Worm (Caenorhabditis elegans) whole organism, early embryonic: Measurements from ENCODE around the gene K08D9.2.

Source experiments
- F13C5.2 ChIP-seq: sonication (generic microtip); optimal IDR thresholded peaks from 2 replicates; lab custom pipeline; 2017; ENCODE audit warnings: mild to moderate bottlenecking, missing genetic modification characterization, inconsistent platforms, missing compliant biosample characterization
- ama-1 ChIP-seq: fragments of 150-350 bp; optimal IDR thresholded peaks from 2 replicates; lab custom pipeline; 2014
- ceh-36 ChIP-seq: sonication (generic microtip); optimal IDR thresholded peaks from 2 replicates; lab custom pipeline; 2016; ENCODE audit warnings: missing genetic modification characterization, inconsistent platforms, missing compliant biosample characterization
- hmg-4 ChIP-seq: fragments of 200-800 bp; sonication (Bioruptor generic); optimal IDR thresholded peaks from 2 replicates; lab custom pipeline; 2018; ENCODE audit warnings: mild to moderate bottlenecking, missing genetic modification characterization, missing compliant biosample characterization
- hnd-1 ChIP-seq: sonication (generic microtip); optimal IDR thresholded peaks from 2 replicates; lab custom pipeline; 2016; ENCODE audit warnings: missing genetic modification characterization, missing compliant biosample characterization
- sea-1 ChIP-seq: fragments of 200-800 bp; sonication (Bioruptor generic); conservative IDR thresholded peaks from 2 replicates; pipeline ENCODE4 v1.3.6; 2022; ENCODE audit warnings: missing genetic modification characterization, missing compliant biosample characterization
- tbx-37 ChIP-seq: fragments of 200-800 bp; sonication (Bioruptor generic); conservative IDR thresholded peaks from 2 replicates; pipeline ENCODE4 v1.3.6; 2022; ENCODE audit warnings: missing genetic modification reagents, missing genetic modification characterization, missing compliant biosample characterization
- tra-4 ChIP-seq: sonication (generic microtip); optimal IDR thresholded peaks from 2 replicates; lab custom pipeline; 2017; ENCODE audit warnings: missing genetic modification characterization, missing compliant biosample characterization

ce11 chrV:3185855-3186254, 41.6 kb upstream of the K08D9.2 start:
- TF ChIP-seq sea-1 (GFP tag; lab: Robert Waterston, UW): no peak
- TF ChIP-seq ama-1 (lab: Kevin White, UChicago): no peak
- no peak for TF ChIP-seq tra-4
- TF ChIP-seq ceh-36 (tag; lab: Kevin White, UChicago): no peak
- no peak for TF ChIP-seq tbx-37 (GFP tag; lab: Robert Waterston, UW)
- no peak for TF ChIP-seq F13C5.2 (tag; lab: Kevin White, UChicago)
- no peak for TF ChIP-seq hmg-4 (GFP tag; lab: Kevin White, UChicago)
- no peak for TF ChIP-seq hnd-1
